Worm (Caenorhabditis elegans) whole organism, late embryonic: Measurements from ENCODE around the gene F39F10.2.

Source experiments
- C08G9.2 ChIP-seq: sonication (generic microtip); optimal IDR thresholded peaks from 2 replicates; lab custom pipeline; 2016; ENCODE audit warnings: mild to moderate bottlenecking, missing genetic modification characterization, moderate library complexity, missing compliant biosample characterization
- C38D4.7 ChIP-seq: fragments of 200-800 bp; sonication (Bioruptor generic); optimal IDR thresholded peaks from 2 replicates; lab custom pipeline; 2018; ENCODE audit warnings: mild to moderate bottlenecking, missing genetic modification characterization, moderate library complexity, missing compliant biosample characterization
- F13H6.1 ChIP-seq: sonication (generic microtip); optimal IDR thresholded peaks from 2 replicates; lab custom pipeline; 2016; ENCODE audit warnings: missing genetic modification characterization, missing compliant biosample characterization
- K09A11.1 ChIP-seq: sonication (generic microtip); optimal IDR thresholded peaks from 2 replicates; lab custom pipeline; 2017; ENCODE audit warnings: antibody characterized with exemption, mild to moderate bottlenecking, missing genetic modification characterization, missing compliant biosample characterization; ENCODE audit not compliant: insufficient read depth
- Y22D7AL.16 ChIP-seq: sonication (generic microtip); optimal IDR thresholded peaks from 2 replicates; lab custom pipeline; 2016; ENCODE audit warnings: missing genetic modification characterization, missing compliant biosample characterization
- ahr-1 ChIP-seq: sonication (generic microtip); optimal IDR thresholded peaks from 2 replicates; lab custom pipeline; 2016; ENCODE audit warnings: missing genetic modification characterization, missing compliant biosample characterization
- ama-1 ChIP-seq: fragments of 150-350 bp; optimal IDR thresholded peaks from 2 replicates; lab custom pipeline; 2014
- ceh-18 ChIP-seq: sonication (generic microtip); optimal IDR thresholded peaks from 2 replicates; lab custom pipeline; 2016; ENCODE audit warnings: missing genetic modification characterization, missing compliant biosample characterization
- ceh-19 ChIP-seq: fragments of 200-800 bp; sonication (Bioruptor generic); optimal IDR thresholded peaks from 2 replicates; lab custom pipeline; 2018; ENCODE audit warnings: mild to moderate bottlenecking, missing genetic modification characterization, missing compliant biosample characterization
- ceh-2 ChIP-seq: sonication (generic microtip); optimal IDR thresholded peaks from 2 replicates; lab custom pipeline; 2016; ENCODE audit warnings: missing genotype, missing genetic modification characterization, missing compliant biosample characterization
- ceh-22 ChIP-seq: sonication (generic microtip); optimal IDR thresholded peaks from 2 replicates; lab custom pipeline; 2017; ENCODE audit warnings: missing biosample characterization, missing genetic modification characterization
- ceh-24 ChIP-seq: sonication (generic microtip); optimal IDR thresholded peaks from 2 replicates; lab custom pipeline; 2016; ENCODE audit warnings: mild to moderate bottlenecking, missing genetic modification characterization, missing compliant biosample characterization
- ceh-30 ChIP-seq: fragments of 150-350 bp; optimal IDR thresholded peaks from 2 replicates; lab custom pipeline; 2014; ENCODE audit warnings: missing biosample characterization, missing genetic modification characterization
- ceh-45 ChIP-seq: fragments of 200-800 bp; sonication (Bioruptor generic); IDR thresholded peaks from 2 replicates; pipeline ENCODE4 v1.3.6; 2022; ENCODE audit warnings: missing genetic modification reagents, missing genetic modification characterization, missing compliant biosample characterization
- ceh-48 ChIP-seq: sonication (generic microtip); optimal IDR thresholded peaks from 2 replicates; lab custom pipeline; 2016; ENCODE audit warnings: missing genetic modification characterization, inconsistent platforms, missing compliant biosample characterization
- ceh-9 ChIP-seq: sonication (generic microtip); optimal IDR thresholded peaks from 2 replicates; lab custom pipeline; 2016; ENCODE audit warnings: mild to moderate bottlenecking, missing genetic modification characterization, inconsistent platforms, missing compliant biosample characterization
- che-1 ChIP-seq: sonication (generic microtip); optimal IDR thresholded peaks from 2 replicates; lab custom pipeline; 2016; ENCODE audit warnings: mild to moderate bottlenecking, missing genetic modification characterization, missing compliant biosample characterization
- dmd-4 ChIP-seq: sonication (generic microtip); optimal IDR thresholded peaks from 2 replicates; lab custom pipeline; 2016; ENCODE audit warnings: borderline replicate concordance, missing genetic modification characterization, missing compliant biosample characterization
- dve-1 ChIP-seq: sonication (generic microtip); optimal IDR thresholded peaks from 2 replicates; lab custom pipeline; 2017; ENCODE audit warnings: antibody characterized with exemption, mild to moderate bottlenecking, missing genetic modification characterization, missing compliant biosample characterization
- elt-2 ChIP-seq: sonication (generic microtip); optimal IDR thresholded peaks from 2 replicates; lab custom pipeline; 2016; ENCODE audit warnings: missing genetic modification reagents, missing genetic modification characterization, missing compliant biosample characterization
- elt-4 ChIP-seq: sonication (generic microtip); optimal IDR thresholded peaks from 2 replicates; lab custom pipeline; 2016; ENCODE audit warnings: missing genetic modification characterization, missing compliant biosample characterization
- ets-4 ChIP-seq: sonication (generic microtip); optimal IDR thresholded peaks from 2 replicates; lab custom pipeline; 2016; ENCODE audit warnings: missing genetic modification characterization, missing compliant biosample characterization
- eyg-1 ChIP-seq: sonication (generic microtip); optimal IDR thresholded peaks from 2 replicates; lab custom pipeline; 2016; ENCODE audit warnings: missing genotype, missing genetic modification characterization, missing compliant biosample characterization
- fax-1 ChIP-seq: sonication (generic microtip); optimal IDR thresholded peaks from 2 replicates; lab custom pipeline; 2016; ENCODE audit warnings: missing genotype, missing genetic modification characterization, missing compliant biosample characterization
- hlh-30 ChIP-seq: sonication (generic microtip); optimal IDR thresholded peaks from 2 replicates; lab custom pipeline; 2017; ENCODE audit warnings: antibody characterized with exemption, missing genetic modification characterization, missing compliant biosample characterization; ENCODE audit not compliant: insufficient read depth
- hlh-6 ChIP-seq: sonication (generic microtip); optimal IDR thresholded peaks from 2 replicates; lab custom pipeline; 2016; ENCODE audit warnings: missing genotype, missing genetic modification characterization, missing compliant biosample characterization
- hlh-8 ChIP-seq: sonication (generic microtip); optimal IDR thresholded peaks from 2 replicates; lab custom pipeline; 2016; ENCODE audit warnings: missing genotype, missing genetic modification characterization, missing compliant biosample characterization
- madf-2 ChIP-seq: sonication (generic microtip); optimal IDR thresholded peaks from 2 replicates; lab custom pipeline; 2017; ENCODE audit warnings: missing genetic modification characterization, missing compliant biosample characterization
- mec-3 ChIP-seq: sonication (generic microtip); optimal IDR thresholded peaks from 2 replicates; lab custom pipeline; 2016; ENCODE audit warnings: borderline replicate concordance, missing genetic modification characterization, missing compliant biosample characterization
- nfya-1 ChIP-seq: sonication (generic microtip); optimal IDR thresholded peaks from 2 replicates; lab custom pipeline; 2017; ENCODE audit warnings: missing genetic modification characterization, mild to moderate bottlenecking, missing compliant biosample characterization, antibody characterized with exemption, moderate library complexity
- nhr-11 ChIP-seq: fragments of 150-350 bp; optimal IDR thresholded peaks from 2 replicates; lab custom pipeline; 2014; ENCODE audit warnings: missing biosample characterization, missing genetic modification characterization
- nhr-232 ChIP-seq: sonication (generic microtip); optimal IDR thresholded peaks from 2 replicates; lab custom pipeline; 2016; ENCODE audit warnings: missing genetic modification characterization, missing compliant biosample characterization
- odd-2 ChIP-seq: sonication (generic microtip); optimal IDR thresholded peaks from 2 replicates; lab custom pipeline; 2017; ENCODE audit warnings: antibody characterized with exemption, mild to moderate bottlenecking, missing genetic modification characterization, missing compliant biosample characterization
- pag-3 ChIP-seq: sonication (generic microtip); optimal IDR thresholded peaks from 2 replicates; lab custom pipeline; 2016; ENCODE audit warnings: missing compliant biosample characterization, missing genetic modification characterization, borderline replicate concordance
- pat-9 ChIP-seq: fragments of 200-800 bp; sonication (Bioruptor generic); optimal IDR thresholded peaks from 2 replicates; lab custom pipeline; 2018; ENCODE audit warnings: mild to moderate bottlenecking, missing genetic modification characterization, moderate library complexity, missing compliant biosample characterization
- pha-2 ChIP-seq: sonication (generic microtip); optimal IDR thresholded peaks from 2 replicates; lab custom pipeline; 2017; ENCODE audit warnings: mild to moderate bottlenecking, missing genetic modification characterization, missing compliant biosample characterization
- pqm-1 ChIP-seq: sonication (generic microtip); optimal IDR thresholded peaks from 2 replicates; lab custom pipeline; 2016; ENCODE audit warnings: missing genetic modification characterization, missing compliant biosample characterization
- pros-1 ChIP-seq: fragments of 150-350 bp; optimal IDR thresholded peaks from 2 replicates; lab custom pipeline; 2014; ENCODE audit warnings: missing biosample characterization, missing genetic modification reagents, missing genetic modification characterization
- ref-2 ChIP-seq: sonication (generic microtip); optimal IDR thresholded peaks from 2 replicates; lab custom pipeline; 2016; ENCODE audit warnings: missing genetic modification characterization, missing compliant biosample characterization
- rnt-1 ChIP-seq: sonication (generic microtip); optimal IDR thresholded peaks from 2 replicates; lab custom pipeline; 2016; ENCODE audit warnings: missing genetic modification characterization, missing compliant biosample characterization
- sdc-2 ChIP-seq: sonication (generic microtip); optimal IDR thresholded peaks from 2 replicates; lab custom pipeline; 2016; ENCODE audit warnings: missing genotype, missing genetic modification characterization, missing compliant biosample characterization
- sox-4 ChIP-seq: sonication (generic microtip); optimal IDR thresholded peaks from 2 replicates; lab custom pipeline; 2017; ENCODE audit warnings: mild to moderate bottlenecking, missing genetic modification characterization, inconsistent platforms, missing compliant biosample characterization
- syd-9 ChIP-seq: sonication (generic microtip); optimal IDR thresholded peaks from 2 replicates; lab custom pipeline; 2016; ENCODE audit warnings: mild to moderate bottlenecking, missing genetic modification characterization, moderate library complexity, missing compliant biosample characterization
- tbx-7 ChIP-seq: sonication (generic microtip); optimal IDR thresholded peaks from 2 replicates; lab custom pipeline; 2016; ENCODE audit warnings: missing genotype, missing genetic modification characterization, missing compliant biosample characterization
- unc-42 ChIP-seq: sonication (generic microtip); optimal IDR thresholded peaks from 2 replicates; lab custom pipeline; 2016; ENCODE audit warnings: missing genotype, missing genetic modification characterization, missing compliant biosample characterization
- unc-55 ChIP-seq: sonication (generic microtip); optimal IDR thresholded peaks from 2 replicates; lab custom pipeline; 2017; ENCODE audit warnings: missing biosample characterization, missing genetic modification reagents, missing genetic modification characterization

F39F10.2 gene

ce11 chrX:16929560-16930332 lies 35.1 kb downstream of the F39F10.2 start (continued):
- TF ChIP-seq dmd-4 (tag; lab: Kevin White, UChicago), result peak; percentile 76
- peak; percentile 98 for TF ChIP-seq nfya-1
- TF ChIP-seq sdc-2 (tag; lab: Kevin White, UChicago), result peak; percentile 93
- TF ChIP-seq fax-1, result peak; percentile 58
- TF ChIP-seq ceh-45 (GFP tag; lab: Robert Waterston, UW), result no peak
- TF ChIP-seq unc-55 (GFP tag; lab: Kevin White, UChicago), result peak; percentile 98
- peak; percentile 93 for TF ChIP-seq pros-1 (tag; lab: Kevin White, UChicago)
- TF ChIP-seq ama-1 (lab: Kevin White, UChicago), result peak; percentile 98
- TF ChIP-seq mec-3, result peak; percentile 60
- TF ChIP-seq pqm-1 (tag; lab: Kevin White, UChicago), result peak; percentile 92
- peak; percentile 74 for TF ChIP-seq ceh-30 (tag; lab: Kevin White, UChicago)
- peak; percentile 99 for TF ChIP-seq hlh-30
- TF ChIP-seq C08G9.2 (tag; lab: Kevin White, UChicago), result peak; percentile 74
- TF ChIP-seq K09A11.1 (tag; lab: Kevin White, UChicago), result peak; percentile 64
- peak; percentile 31 for TF ChIP-seq pat-9 (tag; lab: Kevin White, UChicago)
- TF ChIP-seq ceh-9 (tag; lab: Kevin White, UChicago), result no peak
- peak; percentile 97 for TF ChIP-seq rnt-1
- TF ChIP-seq ceh-24 (tag; lab: Kevin White, UChicago), result peak; percentile 48
- peak; percentile 81 for TF ChIP-seq ceh-19 (GFP tag; lab: Kevin White, UChicago)
- TF ChIP-seq eyg-1, result peak; percentile 73
- TF ChIP-seq unc-42 (tag; lab: Kevin White, UChicago), result peak; percentile 95
- TF ChIP-seq odd-2 (tag; lab: Kevin White, UChicago), result no peak
- TF ChIP-seq ets-4 (tag; lab: Kevin White, UChicago), result peak; percentile 83
- TF ChIP-seq ceh-2 (tag; lab: Kevin White, UChicago), result peak; percentile 77
- peak; percentile 34 for TF ChIP-seq tbx-7 (tag; lab: Kevin White, UChicago)
- TF ChIP-seq ceh-48 (tag; lab: Kevin White, UChicago), result peak; percentile 6
- TF ChIP-seq nhr-11 (tag; lab: Kevin White, UChicago), result peak; percentile 84
- TF ChIP-seq ahr-1 (tag; lab: Kevin White, UChicago), result peak; percentile 60
- TF ChIP-seq pag-3 (tag; lab: Kevin White, UChicago), result peak; percentile 7
- peak; percentile 85 for TF ChIP-seq hlh-8 (tag; lab: Kevin White, UChicago)
- TF ChIP-seq ceh-22 (tag; lab: Kevin White, UChicago), result peak; percentile 75
- TF ChIP-seq ceh-18, result peak; percentile 100
- TF ChIP-seq sox-4, result peak; percentile 53
- peak; percentile 78 for TF ChIP-seq hlh-6 (tag; lab: Kevin White, UChicago)
- TF ChIP-seq elt-2 (tag; lab: Kevin White, UChicago), result peak; percentile 71
- peak; percentile 86 for TF ChIP-seq dve-1 (tag; lab: Kevin White, UChicago)
- peak; percentile 47 for TF ChIP-seq Y22D7AL.16 (tag; lab: Kevin White, UChicago)
- TF ChIP-seq che-1 (tag; lab: Kevin White, UChicago), result peak; percentile 56
- TF ChIP-seq nhr-232 (tag; lab: Kevin White, UChicago), result no peak
- TF ChIP-seq C38D4.7 (GFP tag; lab: Kevin White, UChicago), result peak; percentile 45
- TF ChIP-seq ref-2 (tag; lab: Kevin White, UChicago), result peak; percentile 99
- peak; percentile 33 for TF ChIP-seq madf-2 (tag; lab: Kevin White, UChicago)
- TF ChIP-seq syd-9, result peak; percentile 90
- TF ChIP-seq elt-4 (tag; lab: Kevin White, UChicago), result no peak
- peak; percentile 93 for TF ChIP-seq F13H6.1
- TF ChIP-seq pha-2 (tag; lab: Kevin White, UChicago), result peak; percentile 56
